Fruit fly (Drosophila melanogaster): Measurements from ENCODE around the gene CG32845.

DNA sequence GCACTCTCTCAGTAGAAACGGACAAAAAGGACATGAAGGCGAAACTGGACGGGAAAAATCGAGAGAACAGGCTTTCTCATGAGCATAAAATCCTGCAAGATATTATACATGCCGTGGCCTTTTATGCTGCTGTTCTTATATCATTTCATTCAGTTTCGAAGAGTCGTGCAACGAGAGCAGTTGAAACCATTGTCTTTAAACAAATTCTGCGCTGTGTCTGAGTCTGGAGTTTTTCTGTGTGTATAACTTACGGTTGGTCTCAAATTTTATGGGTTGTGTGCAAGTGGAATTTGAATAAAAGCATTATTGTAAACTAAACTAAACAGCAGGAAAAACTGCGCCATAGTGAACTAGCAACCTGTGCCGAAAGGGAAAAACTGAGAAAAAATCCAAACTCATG lies 5.6 kb downstream of the CG32845 start:
- no peak for TF ChIP-seq CG3032 (tag; optimal IDR thresholded peaks at IDR 0.05)
- TF ChIP-seq CG9139 (GFP tag; optimal IDR thresholded peaks at IDR 0.05), result no peak
- no peak for TF ChIP-seq Lpt (GFP tag; optimal IDR thresholded peaks at IDR 0.05)
- TF ChIP-seq CG11762 (GFP tag; optimal IDR thresholded peaks at IDR 0.05; ENCODE audit: insufficient read depth), result no peak
- no peak for TF ChIP-seq vri (GFP tag; optimal IDR thresholded peaks at IDR 0.05)
- TF ChIP-seq CG8319 (GFP tag; optimal IDR thresholded peaks at IDR 0.05), result no peak
- no peak for TF ChIP-seq dac (GFP tag; optimal IDR thresholded peaks at IDR 0.05)
- no peak for TF ChIP-seq CG6792 (GFP tag; optimal IDR thresholded peaks at IDR 0.05)

Measured in whole organism, prepupa.